Worm (Caenorhabditis elegans): Measurements from ENCODE around the gene wah-1.
"Not testable (repeated sequence)": the region's sequence is repeated elsewhere in the genome, so short reads cannot be mapped to it uniquely, and the experiment has no call there.

- not testable (repeated sequence) for TF ChIP-seq lsy-2, elt-2, unc-130, unc-30, egl-27 (tag; optimal IDR thresholded peaks at IDR 0.05)
These were observed 22.9 kb upstream of the wah-1 start for ce11 chrIII:11967049-11967448.

Measured in whole organism, L1 larva.